Worm (Caenorhabditis elegans) whole organism, young adult: ENCODE measurements around the gene bre-5.

ENCODE experiments used
- F57A8.1 ChIP-seq: fragments of 200-800 bp; sonication (Bioruptor generic); optimal IDR thresholded peaks from 2 replicates; lab custom pipeline; 2018; ENCODE audit warnings: mild to moderate bottlenecking, missing genetic modification characterization, moderate library complexity, missing compliant biosample characterization
- cebp-2 ChIP-seq: fragments of 200-800 bp; sonication (Bioruptor generic); IDR thresholded peaks from 2 replicates; pipeline ENCODE4 v1.3.6; 2022; ENCODE audit warnings: missing genetic modification characterization, missing compliant biosample characterization
- dox-1 ChIP-seq: fragments of 200-800 bp; sonication (Bioruptor generic); IDR thresholded peaks from 2 replicates; pipeline ENCODE4 v1.3.6; 2022; ENCODE audit warnings: missing genetic modification reagents, missing genetic modification characterization, missing compliant biosample characterization
- egrh-3 ChIP-seq: fragments of 200-800 bp; sonication (Bioruptor generic); IDR thresholded peaks from 2 replicates; pipeline ENCODE4 v1.3.6; 2022; ENCODE audit warnings: missing genetic modification reagents, missing genetic modification characterization, missing compliant biosample characterization
- lin-54 ChIP-seq: fragments of 200-800 bp; sonication (Bioruptor generic); optimal IDR thresholded peaks from 2 replicates; lab custom pipeline; 2018; ENCODE audit warnings: mild to moderate bottlenecking, missing genetic modification characterization, missing compliant biosample characterization
- unc-62 ChIP-seq: fragments of 150-350 bp; optimal IDR thresholded peaks from 2 replicates; lab custom pipeline; 2014; ENCODE audit warnings: missing biosample characterization, missing genetic modification reagents, missing genetic modification characterization

- TF ChIP-seq unc-62 (GFP tag; lab: Kevin White, UChicago) (no peak), egrh-3 (GFP tag; lab: Robert Waterston, UW) (no peak), cebp-2 (no peak), dox-1 (GFP tag; lab: Robert Waterston, UW) (peak; percentile 74), F57A8.1 (GFP tag; lab: Kevin White, UChicago) (no peak), lin-54 (GFP tag; lab: Kevin White, UChicago) (no peak)
Measured at ce11 chrIV:12046524-12047203, 4.4 kb downstream of the bre-5 start, which contains the start of gene T12G3.2.
